Fruit fly (Drosophila melanogaster) whole organism, embryonic: ENCODE results near the gene Nsun5.

Source experiments
- B-H1 ChIP-seq: fragments of 200-800 bp; sonication (Bioruptor generic); IDR thresholded peaks from 3 replicates; pipeline ENCODE4 v1.3.6; 2022; ENCODE audit warnings: missing biosample characterization, missing genetic modification characterization
- CG10462 ChIP-seq: fragments of 200-800 bp; sonication (Bioruptor generic); optimal IDR thresholded peaks from 2 replicates; lab custom pipeline; 2016; ENCODE audit warnings: missing biosample characterization, missing genetic modification characterization
- CG10565 ChIP-seq: fragments of 200-800 bp; sonication (Bioruptor generic); optimal IDR thresholded peaks from 3 replicates; lab custom pipeline; 2016; ENCODE audit warnings: missing biosample characterization, mild to moderate bottlenecking, missing genetic modification characterization
- CG10959 ChIP-seq: fragments of 200-800 bp; sonication (Bioruptor generic); IDR thresholded peaks from 2 replicates; pipeline ENCODE4 v1.3.6; 2022; ENCODE audit warnings: missing biosample characterization, missing genetic modification characterization
- CG11695 ChIP-seq: fragments of 200-800 bp; sonication (Bioruptor generic); IDR thresholded peaks from 3 replicates; pipeline ENCODE4 v1.3.6; 2022; ENCODE audit warnings: missing biosample characterization, missing genetic modification characterization
- CG12659 ChIP-seq: fragments of 200-800 bp; sonication (Bioruptor generic); optimal IDR thresholded peaks from 3 replicates; lab custom pipeline; 2017; ENCODE audit warnings: mild to moderate bottlenecking, missing biosample characterization, missing genetic modification reagents, missing genetic modification characterization
- CG16815 ChIP-seq: fragments of 200-800 bp; sonication (Bioruptor generic); optimal IDR thresholded peaks from 3 replicates; lab custom pipeline; 2017; ENCODE audit warnings: missing biosample characterization, mild to moderate bottlenecking, missing genetic modification characterization
- CG1792 ChIP-seq: fragments of 200-800 bp; sonication (Bioruptor generic); optimal IDR thresholded peaks from 2 replicates; lab custom pipeline; 2016; ENCODE audit warnings: missing biosample characterization, missing genetic modification characterization
- CG2116 ChIP-seq: fragments of 200-800 bp; sonication (Bioruptor generic); optimal IDR thresholded peaks from 3 replicates; lab custom pipeline; 2018; ENCODE audit warnings: missing biosample characterization, mild to moderate bottlenecking, missing genetic modification characterization
- CG2678 ChIP-seq: fragments of 200-800 bp; sonication (Bioruptor generic); optimal IDR thresholded peaks from 3 replicates; lab custom pipeline; 2019; ENCODE audit warnings: missing biosample characterization, mild to moderate bottlenecking, missing genetic modification characterization, moderate library complexity
- CG2712 ChIP-seq: fragments of 200-800 bp; optimal IDR thresholded peaks from 3 replicates; lab custom pipeline; 2019; ENCODE audit warnings: missing biosample characterization, mild to moderate bottlenecking, missing genetic modification characterization, moderate library complexity
- CG2875 ChIP-seq: fragments of 200-800 bp; sonication (Bioruptor generic); optimal IDR thresholded peaks from 2 replicates; lab custom pipeline; 2017; ENCODE audit warnings: missing biosample characterization, mild to moderate bottlenecking, missing genetic modification characterization, missing genetic modification reagents
- CG32767 ChIP-seq: fragments of 200-800 bp; sonication (Bioruptor generic); IDR thresholded peaks from 2 replicates; pipeline ENCODE4 v1.3.6; 2022; ENCODE audit warnings: missing biosample characterization, missing genetic modification characterization
- CG3281 ChIP-seq: fragments of 200-800 bp; sonication (Bioruptor generic); optimal IDR thresholded peaks from 3 replicates; lab custom pipeline; 2017; ENCODE audit warnings: missing biosample characterization, mild to moderate bottlenecking, missing genetic modification characterization
- CG4820 ChIP-seq: fragments of 200-800 bp; sonication (Bioruptor generic); optimal IDR thresholded peaks from 3 replicates; lab custom pipeline; 2016; ENCODE audit warnings: missing biosample characterization, missing genetic modification characterization
- CG6272 ChIP-seq: fragments of 200-800 bp; sonication (Bioruptor generic); IDR thresholded peaks from 2 replicates; pipeline ENCODE4 v1.3.6; 2022; ENCODE audit warnings: missing biosample characterization, missing genetic modification characterization
- CG6689 ChIP-seq: fragments of 200-800 bp; sonication (Bioruptor generic); IDR thresholded peaks from 2 replicates; pipeline ENCODE4 v1.3.6; 2022; ENCODE audit warnings: missing biosample characterization, missing genetic modification characterization
- CG8359 ChIP-seq: fragments of 200-800 bp; sonication (Bioruptor generic); optimal IDR thresholded peaks from 2 replicates; lab custom pipeline; 2017; ENCODE audit warnings: missing biosample characterization, mild to moderate bottlenecking, missing genetic modification characterization, borderline replicate concordance
- Dek ChIP-seq: fragments of 200-800 bp; sonication (Bioruptor generic); optimal IDR thresholded peaks from 3 replicates; lab custom pipeline; 2019; ENCODE audit warnings: missing biosample characterization, mild to moderate bottlenecking, missing genetic modification characterization, moderate library complexity
- Drgx ChIP-seq: fragments of 200-800 bp; sonication (Bioruptor generic); IDR thresholded peaks from 2 replicates; pipeline ENCODE4 v1.3.6; 2022; ENCODE audit warnings: missing biosample characterization, missing genetic modification characterization
- Fer3 ChIP-seq: fragments of 200-800 bp; sonication (Bioruptor generic); optimal IDR thresholded peaks from 2 replicates; lab custom pipeline; 2018; ENCODE audit warnings: missing biosample characterization, mild to moderate bottlenecking, missing genetic modification characterization, moderate library complexity
- HLHmδ ChIP-seq: fragments of 200-800 bp; sonication (Bioruptor generic); optimal IDR thresholded peaks from 2 replicates; lab custom pipeline; 2018; ENCODE audit warnings: missing biosample characterization, mild to moderate bottlenecking, missing genetic modification characterization, moderate library complexity
- Hand ChIP-seq: fragments of 200-800 bp; sonication (Bioruptor generic); optimal IDR thresholded peaks from 2 replicates; lab custom pipeline; 2017; ENCODE audit warnings: mild to moderate bottlenecking, missing biosample characterization, missing genetic modification reagents, missing genetic modification characterization
- Lhr ChIP-seq: fragments of 200-800 bp; sonication (Bioruptor generic); optimal IDR thresholded peaks from 3 replicates; lab custom pipeline; 2017; ENCODE audit warnings: mild to moderate bottlenecking, missing biosample characterization, missing genetic modification reagents, missing genetic modification characterization
- NC2α ChIP-seq: fragments of 200-800 bp; sonication (Bioruptor generic); optimal IDR thresholded peaks from 2 replicates; lab custom pipeline; 2016; ENCODE audit warnings: missing biosample characterization, missing genetic modification characterization
- Neu2 ChIP-seq: fragments of 200-800 bp; sonication (Bioruptor generic); optimal IDR thresholded peaks from 3 replicates; lab custom pipeline; 2016; ENCODE audit warnings: missing biosample characterization, missing genetic modification characterization, borderline replicate concordance
- PHDP ChIP-seq: fragments of 200-800 bp; sonication (Bioruptor generic); optimal IDR thresholded peaks from 3 replicates; lab custom pipeline; 2018; ENCODE audit warnings: missing biosample characterization, mild to moderate bottlenecking, missing genetic modification characterization, moderate library complexity
- Poxn ChIP-seq: fragments of 200-800 bp; sonication (Bioruptor generic); IDR thresholded peaks from 2 replicates; pipeline ENCODE4 v1.3.6; 2022; ENCODE audit warnings: missing biosample characterization, missing genetic modification characterization
- Rx ChIP-seq: fragments of 200-800 bp; sonication (Bioruptor generic); IDR thresholded peaks from 2 replicates; pipeline ENCODE4 v1.3.6; 2022; ENCODE audit warnings: missing biosample characterization, missing genetic modification characterization
- Sox100B ChIP-seq: fragments of 200-800 bp; sonication (Bioruptor generic); optimal IDR thresholded peaks from 3 replicates; lab custom pipeline; 2018; ENCODE audit warnings: missing biosample characterization, mild to moderate bottlenecking, missing genetic modification characterization
- Spps ChIP-seq: fragments of 200-800 bp; sonication (Bioruptor generic); optimal IDR thresholded peaks from 2 replicates; lab custom pipeline; 2018; ENCODE audit warnings: missing biosample characterization, mild to moderate bottlenecking, missing genetic modification characterization
- Sry-β ChIP-seq: fragments of 200-800 bp; sonication (Bioruptor generic); optimal IDR thresholded peaks from 2 replicates; lab custom pipeline; 2018; ENCODE audit warnings: missing biosample characterization, mild to moderate bottlenecking, missing genetic modification characterization, moderate library complexity
- Stat92E ChIP-seq, 3 experiments: fragments of >200 bp in 2 of 3; fragments of 200-800 bp in 1 of 3; sonication (Bioruptor generic) in 1 of 3; optimal IDR thresholded peaks; 2 replicates each; lab custom pipeline; 2017 to 2019; ENCODE audit warnings: missing biosample characterization in 3 of 3, missing genetic modification characterization in 3 of 3, mild to moderate bottlenecking in 1 of 3, moderate library complexity in 1 of 3
- Taf1 ChIP-seq: fragments of 200-800 bp; sonication (Bioruptor generic); IDR thresholded peaks from 2 replicates; pipeline ENCODE4 v1.3.6; 2022; ENCODE audit warnings: missing biosample characterization, missing genetic modification characterization
- ase ChIP-seq: fragments of 200-800 bp; sonication (Bioruptor generic); IDR thresholded peaks from 3 replicates; pipeline ENCODE4 v1.3.6; 2022; ENCODE audit warnings: missing biosample characterization, missing genetic modification characterization
- caup ChIP-seq: fragments of 200-800 bp; sonication (Bioruptor generic); optimal IDR thresholded peaks from 3 replicates; lab custom pipeline; 2017; ENCODE audit warnings: missing biosample characterization, mild to moderate bottlenecking, missing genetic modification characterization, moderate library complexity; ENCODE audit not compliant: severe bottlenecking
- corto ChIP-seq: fragments of 200-800 bp; sonication (Bioruptor generic); optimal IDR thresholded peaks from 2 replicates; lab custom pipeline; 2016; ENCODE audit warnings: missing biosample characterization, mild to moderate bottlenecking, missing genetic modification characterization, moderate library complexity
- crp ChIP-seq, 2 experiments: fragments of 200-800 bp; sonication (Bioruptor generic); optimal IDR thresholded peaks; 2 replicates in 1 of 2; 3 replicates in 1 of 2; lab custom pipeline; 2017; ENCODE audit warnings: missing biosample characterization in 2 of 2, missing genetic modification characterization in 2 of 2, mild to moderate bottlenecking in 1 of 2, moderate library complexity in 1 of 2
- dm ChIP-seq: fragments of 200-800 bp; sonication (Bioruptor generic); optimal IDR thresholded peaks from 3 replicates; lab custom pipeline; 2016; ENCODE audit warnings: missing biosample characterization, missing genetic modification characterization
- exex ChIP-seq: fragments of 200-800 bp; sonication (Bioruptor generic); optimal IDR thresholded peaks from 4 replicates; lab custom pipeline; 2018; ENCODE audit warnings: missing biosample characterization, mild to moderate bottlenecking, missing genetic modification characterization, moderate library complexity
- gsb-n ChIP-seq: fragments of 200-800 bp; sonication (Bioruptor generic); optimal IDR thresholded peaks from 3 replicates; lab custom pipeline; 2018; ENCODE audit warnings: missing biosample characterization, mild to moderate bottlenecking, missing genetic modification characterization
- kah ChIP-seq: fragments of 200-800 bp; sonication (Bioruptor generic); optimal IDR thresholded peaks from 2 replicates; lab custom pipeline; 2018; ENCODE audit warnings: missing biosample characterization, mild to moderate bottlenecking, missing genetic modification characterization
- lbe ChIP-seq: fragments of 200-800 bp; sonication (Bioruptor generic); optimal IDR thresholded peaks from 2 replicates; lab custom pipeline; 2016; ENCODE audit warnings: missing biosample characterization, mild to moderate bottlenecking, missing genetic modification characterization
- lola ChIP-seq, 3 experiments: fragments of >200 bp in 2 of 3; fragments of 200-800 bp in 1 of 3; sonication (Bioruptor generic) in 1 of 3; optimal IDR thresholded peaks; 2 replicates each; lab custom pipeline; 2017 to 2019; ENCODE audit warnings: missing biosample characterization in 3 of 3, missing genetic modification characterization in 3 of 3, mild to moderate bottlenecking in 1 of 3, moderate library complexity in 1 of 3
- maf-S ChIP-seq: fragments of 200-800 bp; sonication (Bioruptor generic); optimal IDR thresholded peaks from 2 replicates; lab custom pipeline; 2016; ENCODE audit warnings: missing biosample characterization, missing genetic modification characterization
- org-1 ChIP-seq: fragments of 200-800 bp; sonication (Bioruptor generic); optimal IDR thresholded peaks from 2 replicates; lab custom pipeline; 2017; ENCODE audit warnings: missing biosample characterization, missing genetic modification characterization
- tll ChIP-seq, 2 experiments: fragments of 200-800 bp in 1 of 2; fragments of >200 bp in 1 of 2; sonication (Bioruptor generic) in 1 of 2; optimal IDR thresholded peaks; 2 replicates each; lab custom pipeline; 2017 to 2019; ENCODE audit warnings: missing biosample characterization in 2 of 2, missing genetic modification characterization in 2 of 2, mild to moderate bottlenecking in 1 of 2, moderate library complexity in 1 of 2
- zfh2 ChIP-seq: fragments of 200-800 bp; sonication (Bioruptor generic); optimal IDR thresholded peaks from 2 replicates; lab custom pipeline; 2016; ENCODE audit warnings: missing biosample characterization, missing genetic modification characterization

Nsun5 gene

DNA sequence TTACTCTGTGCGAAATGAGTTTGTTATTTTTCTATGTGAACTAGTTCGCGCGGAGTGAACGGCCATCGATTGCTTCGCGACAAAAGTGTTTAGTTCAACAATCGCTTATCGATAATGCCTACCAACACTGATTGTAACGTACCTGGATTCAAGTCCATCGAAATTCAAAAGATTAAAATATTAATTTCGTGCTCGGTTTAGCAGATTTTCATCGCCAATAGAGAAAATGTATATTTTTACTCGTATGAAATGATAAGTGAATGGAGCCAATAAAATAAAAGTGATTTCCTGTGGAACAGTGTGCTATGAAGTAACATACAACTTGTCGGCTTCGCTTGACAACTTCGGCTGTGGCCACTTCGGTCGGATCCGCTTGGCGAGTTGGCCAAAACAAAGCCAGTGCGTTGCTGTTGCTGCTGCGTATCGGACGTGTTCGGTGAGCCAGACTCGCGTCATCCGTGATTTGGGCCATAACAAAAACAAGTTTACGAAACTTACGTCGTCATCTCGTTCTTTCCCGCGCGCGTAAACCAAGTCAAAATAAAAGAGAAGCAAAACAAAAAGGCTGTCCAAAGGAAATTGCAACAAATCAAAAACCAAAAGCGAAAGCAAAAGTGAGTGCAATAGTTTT lies 18.3 kb upstream of the Nsun5 start, which contains the start of the genes CG5555 and myd (continued):
- TF ChIP-seq CG2875 (GFP tag; lab: Kevin White, UChicago) (no peak), Stat92E (GFP tag; optimal IDR thresholded peaks at IDR 0.05; lab: Kevin White, UChicago) (peak in 1 of 3 experiments; percentile 22), HLHmδ (GFP tag; lab: Kevin White, UChicago) (no peak), Dek (tag; lab: Kevin White, UChicago) (peak; percentile 56), caup (peak; percentile 26), ase (GFP tag; lab: Robert Waterston, UW) (0 out of 3 replicates have a peak, but pooled peaks have one; percentile 15), Drgx (GFP tag; lab: Robert Waterston, UW) (peak; percentile 73), Sox100B (GFP tag; lab: Kevin White, UChicago) (no peak), exex (tag; lab: Kevin White, UChicago) (no peak), lola (GFP tag; optimal IDR thresholded peaks at IDR 0.05; lab: Kevin White, UChicago) (no peak), CG8359 (no peak), CG16815 (GFP tag; lab: Kevin White, UChicago) (no peak), lbe (peak; percentile 65), CG4820 (GFP tag; lab: Kevin White, UChicago) (no peak), PHDP (peak; percentile 63), CG2678 (no peak), Hand (GFP tag; lab: Kevin White, UChicago) (no peak), gsb-n (tag; lab: Kevin White, UChicago) (no peak), CG2712 (tag; lab: Kevin White, UChicago) (peak; percentile 26), Poxn (GFP tag; lab: Robert Waterston, UW) (no peak), CG1792 (GFP tag; lab: Kevin White, UChicago) (no peak), crp (GFP tag; optimal IDR thresholded peaks at IDR 0.05; lab: Kevin White, UChicago) (peak in 1 of 2 experiments; percentile 4), CG32767 (GFP tag; lab: Robert Waterston, UW) (no peak), CG10959 (no peak), zfh2 (peak; percentile 40), Sry-β (GFP tag; lab: Kevin White, UChicago) (no peak), tll (GFP tag; optimal IDR thresholded peaks at IDR 0.05; lab: Kevin White, UChicago) (no peak), Rx (no peak), Taf1 (GFP tag; lab: Robert Waterston, UW) (no peak), Neu2 (GFP tag; lab: Kevin White, UChicago) (no peak), CG12659 (GFP tag; lab: Kevin White, UChicago) (peak; percentile 72), maf-S (GFP tag; lab: Kevin White, UChicago) (peak; percentile 36), CG2116 (GFP tag; lab: Kevin White, UChicago) (peak; percentile 91), corto (GFP tag; lab: Kevin White, UChicago) (peak; percentile 32), B-H1 (GFP tag; lab: Robert Waterston, UW) (no peak; the same call in 2 of the 3 replicates), CG10462 (GFP tag; lab: Kevin White, UChicago) (no peak), Lhr (GFP tag; lab: Kevin White, UChicago) (peak; percentile 1), NC2α (GFP tag; lab: Kevin White, UChicago) (no peak), CG6272 (no peak), CG10565 (GFP tag; lab: Kevin White, UChicago) (no peak), Spps (no peak), Fer3 (tag; lab: Kevin White, UChicago) (no peak), kah (GFP tag; lab: Kevin White, UChicago) (no peak), CG3281 (GFP tag; lab: Kevin White, UChicago) (peak; percentile 18), CG6689 (GFP tag; lab: Robert Waterston, UW) (no peak), CG11695 (peak; percentile 46; the same call in 1 of the 3 replicates), dm (GFP tag; lab: Kevin White, UChicago) (no peak), org-1 (GFP tag; lab: Kevin White, UChicago) (no peak)
